Worm (Caenorhabditis elegans) whole organism, L1 larva: ENCODE results near the gene F22B8.7.

Source experiments
- C16A3.4 ChIP-seq: fragments of 150-350 bp; optimal IDR thresholded peaks from 2 replicates; lab custom pipeline; 2014; ENCODE audit warnings: missing biosample characterization, missing genetic modification characterization
- C34B4.2 ChIP-seq: sonication (generic microtip); optimal IDR thresholded peaks from 2 replicates; lab custom pipeline; 2017; ENCODE audit warnings: mild to moderate bottlenecking, missing genetic modification characterization, missing compliant biosample characterization
- F16B12.6 ChIP-seq: fragments of 150-350 bp; optimal IDR thresholded peaks from 2 replicates; lab custom pipeline; 2014; ENCODE audit warnings: missing biosample characterization, missing genetic modification characterization
- aha-1 ChIP-seq: fragments of 150-350 bp; optimal IDR thresholded peaks from 2 replicates; lab custom pipeline; 2014; ENCODE audit warnings: missing biosample characterization, missing genetic modification characterization
- ceh-63 ChIP-seq: fragments of 200-800 bp; sonication (Bioruptor generic); optimal IDR thresholded peaks from 2 replicates; lab custom pipeline; 2018; ENCODE audit warnings: mild to moderate bottlenecking, missing genetic modification characterization, missing compliant biosample characterization
- ceh-88 ChIP-seq: fragments of 200-800 bp; sonication (Bioruptor generic); IDR thresholded peaks from 2 replicates; pipeline ENCODE4 v1.3.6; 2022; ENCODE audit warnings: missing genetic modification characterization, missing compliant biosample characterization
- ces-1 ChIP-seq: fragments of 150-350 bp; optimal IDR thresholded peaks from 2 replicates; lab custom pipeline; 2014; ENCODE audit warnings: missing biosample characterization, missing genetic modification reagents, missing genetic modification characterization
- efl-1 ChIP-seq, 4 experiments: fragments of 150-350 bp; optimal IDR thresholded peaks in 3 of 4; peaks in 1 of 4; 1 replicate in 1 of 4; 2 replicates in 3 of 4; lab custom pipeline; 2014; ENCODE audit warnings: missing biosample characterization in 2 of 4, missing genetic modification characterization in 2 of 4, missing genetic modification reagents in 2 of 4
- efl-3 ChIP-seq: fragments of 200-800 bp; sonication (Bioruptor generic); optimal IDR thresholded peaks from 2 replicates; lab custom pipeline; 2018; ENCODE audit warnings: mild to moderate bottlenecking, missing genetic modification characterization, missing compliant biosample characterization
- elt-2 ChIP-seq: sonication (generic microtip); optimal IDR thresholded peaks from 2 replicates; lab custom pipeline; 2016; ENCODE audit warnings: missing genetic modification characterization, mild to moderate bottlenecking, inconsistent platforms, missing compliant biosample characterization, missing genetic modification reagents
- fkh-4 ChIP-seq: sonication (generic microtip); optimal IDR thresholded peaks from 2 replicates; lab custom pipeline; 2016; ENCODE audit warnings: missing compliant biosample characterization, missing genetic modification characterization, borderline replicate concordance
- fkh-8 ChIP-seq: sonication (generic microtip); optimal IDR thresholded peaks from 2 replicates; lab custom pipeline; 2016; ENCODE audit warnings: mild to moderate bottlenecking, missing genetic modification characterization, missing compliant biosample characterization
- fos-1 ChIP-seq: fragments of 150-350 bp; optimal IDR thresholded peaks from 2 replicates; lab custom pipeline; 2014; ENCODE audit warnings: missing biosample characterization, missing genetic modification characterization
- hlh-17 ChIP-seq: fragments of 200-800 bp; sonication (Bioruptor generic); optimal IDR thresholded peaks from 2 replicates; lab custom pipeline; 2018; ENCODE audit warnings: missing genetic modification characterization, mild to moderate bottlenecking, missing compliant biosample characterization, moderate library complexity, borderline replicate concordance
- hlh-4 ChIP-seq: sonication (generic microtip); optimal IDR thresholded peaks from 2 replicates; lab custom pipeline; 2016; ENCODE audit warnings: mild to moderate bottlenecking, missing genetic modification characterization, missing compliant biosample characterization
- hpl-2 ChIP-seq: fragments of 150-350 bp; optimal IDR thresholded peaks from 2 replicates; lab custom pipeline; 2014; ENCODE audit warnings: missing biosample characterization, missing genetic modification reagents, missing genetic modification characterization
- irx-1 ChIP-seq: sonication (generic microtip); optimal IDR thresholded peaks from 2 replicates; lab custom pipeline; 2016; ENCODE audit warnings: missing genetic modification characterization, missing compliant biosample characterization
- jun-1 ChIP-seq: fragments of 150-350 bp; optimal IDR thresholded peaks from 2 replicates; lab custom pipeline; 2014; ENCODE audit warnings: missing biosample characterization, missing genetic modification reagents, missing genetic modification characterization
- lin-13 ChIP-seq: fragments of 150-350 bp; optimal IDR thresholded peaks from 2 replicates; lab custom pipeline; 2014; ENCODE audit warnings: missing biosample characterization, missing genetic modification reagents, missing genetic modification characterization
- lin-35 ChIP-seq, 2 experiments: fragments of 150-350 bp; optimal IDR thresholded peaks; 2 replicates each; lab custom pipeline; 2014; ENCODE audit warnings: missing biosample characterization in 2 of 2, missing genetic modification characterization in 2 of 2, missing genetic modification reagents in 2 of 2
- mdl-1 ChIP-seq, 2 experiments: fragments of 150-350 bp; optimal IDR thresholded peaks; 2 replicates each; lab custom pipeline; 2014 to 2017; ENCODE audit warnings: missing biosample characterization in 2 of 2, missing genetic modification characterization in 2 of 2, inconsistent platforms in 1 of 2
- mep-1 ChIP-seq: fragments of 150-350 bp; optimal IDR thresholded peaks from 2 replicates; lab custom pipeline; 2014; ENCODE audit warnings: missing biosample characterization, missing genetic modification characterization
- nhr-12 ChIP-seq: sonication (generic microtip); optimal IDR thresholded peaks from 2 replicates; lab custom pipeline; 2017; ENCODE audit warnings: missing biosample characterization, missing genetic modification characterization
- nhr-20 ChIP-seq: sonication (generic microtip); optimal IDR thresholded peaks from 2 replicates; lab custom pipeline; 2016; ENCODE audit warnings: mild to moderate bottlenecking, missing genetic modification characterization, missing compliant biosample characterization
- nhr-237 ChIP-seq: fragments of 150-350 bp; optimal IDR thresholded peaks from 2 replicates; lab custom pipeline; 2014; ENCODE audit warnings: missing biosample characterization, missing genetic modification characterization
- nhr-28 ChIP-seq: fragments of 150-350 bp; optimal IDR thresholded peaks from 2 replicates; lab custom pipeline; 2014; ENCODE audit warnings: missing biosample characterization, missing genetic modification characterization
- nhr-47 ChIP-seq: sonication (generic microtip); optimal IDR thresholded peaks from 2 replicates; lab custom pipeline; 2016; ENCODE audit warnings: mild to moderate bottlenecking, missing genetic modification characterization, moderate library complexity, missing compliant biosample characterization
- nhr-71 ChIP-seq: sonication (generic microtip); optimal IDR thresholded peaks from 2 replicates; lab custom pipeline; 2016; ENCODE audit warnings: mild to moderate bottlenecking, missing genetic modification characterization, moderate library complexity, missing compliant biosample characterization
- nhr-84 ChIP-seq: sonication (generic microtip); optimal IDR thresholded peaks from 2 replicates; lab custom pipeline; 2017; ENCODE audit warnings: missing biosample characterization, missing genetic modification characterization
- skn-1 ChIP-seq: fragments of 150-350 bp; optimal IDR thresholded peaks from 2 replicates; lab custom pipeline; 2014; ENCODE audit warnings: missing biosample characterization, missing genetic modification characterization
- snpc-4 ChIP-seq: fragments of 150-350 bp; optimal IDR thresholded peaks from 2 replicates; lab custom pipeline; 2014; ENCODE audit warnings: missing biosample characterization, missing genetic modification characterization
- snu-23 ChIP-seq: sonication (generic microtip); optimal IDR thresholded peaks from 2 replicates; lab custom pipeline; 2016; ENCODE audit warnings: missing genetic modification characterization, missing compliant biosample characterization
- sox-4 ChIP-seq: sonication (generic microtip); optimal IDR thresholded peaks from 2 replicates; lab custom pipeline; 2016; ENCODE audit warnings: missing genetic modification characterization, missing compliant biosample characterization
- sup-37 ChIP-seq: fragments of 200-800 bp; sonication (Bioruptor generic); optimal IDR thresholded peaks from 2 replicates; lab custom pipeline; 2018; ENCODE audit warnings: mild to moderate bottlenecking, missing genetic modification characterization, missing compliant biosample characterization
- tbx-2 ChIP-seq: sonication (generic microtip); optimal IDR thresholded peaks from 2 replicates; lab custom pipeline; 2016; ENCODE audit warnings: missing genetic modification characterization, missing compliant biosample characterization
- tlp-1 ChIP-seq: fragments of 150-350 bp; optimal IDR thresholded peaks from 2 replicates; lab custom pipeline; 2014; ENCODE audit warnings: missing biosample characterization, missing genetic modification characterization
- unc-130 ChIP-seq: fragments of 150-350 bp; optimal IDR thresholded peaks from 2 replicates; lab custom pipeline; 2017; ENCODE audit warnings: missing biosample characterization, missing genetic modification characterization, inconsistent platforms
- unc-30 ChIP-seq: sonication (generic microtip); optimal IDR thresholded peaks from 2 replicates; lab custom pipeline; 2017; ENCODE audit warnings: missing biosample characterization, missing genetic modification characterization
- unc-62 ChIP-seq: fragments of 150-350 bp; optimal IDR thresholded peaks from 2 replicates; lab custom pipeline; 2014; ENCODE audit warnings: missing biosample characterization, missing genetic modification reagents, missing genetic modification characterization
- xbp-1 ChIP-seq: sonication (generic microtip); optimal IDR thresholded peaks from 2 replicates; lab custom pipeline; 2016; ENCODE audit warnings: missing genetic modification characterization, missing compliant biosample characterization
- zag-1 ChIP-seq: fragments of 150-350 bp; optimal IDR thresholded peaks from 2 replicates; lab custom pipeline; 2014; ENCODE audit warnings: missing biosample characterization, missing genetic modification characterization
- zip-4 ChIP-seq: fragments of 200-800 bp; sonication (Bioruptor generic); optimal IDR thresholded peaks from 2 replicates; lab custom pipeline; 2018; ENCODE audit warnings: mild to moderate bottlenecking, missing genetic modification characterization, moderate library complexity, missing compliant biosample characterization
- ztf-4 ChIP-seq: fragments of 150-350 bp; optimal IDR thresholded peaks from 2 replicates; lab custom pipeline; 2014; ENCODE audit warnings: missing biosample characterization, missing genetic modification characterization

F22B8.7 gene

DNA sequence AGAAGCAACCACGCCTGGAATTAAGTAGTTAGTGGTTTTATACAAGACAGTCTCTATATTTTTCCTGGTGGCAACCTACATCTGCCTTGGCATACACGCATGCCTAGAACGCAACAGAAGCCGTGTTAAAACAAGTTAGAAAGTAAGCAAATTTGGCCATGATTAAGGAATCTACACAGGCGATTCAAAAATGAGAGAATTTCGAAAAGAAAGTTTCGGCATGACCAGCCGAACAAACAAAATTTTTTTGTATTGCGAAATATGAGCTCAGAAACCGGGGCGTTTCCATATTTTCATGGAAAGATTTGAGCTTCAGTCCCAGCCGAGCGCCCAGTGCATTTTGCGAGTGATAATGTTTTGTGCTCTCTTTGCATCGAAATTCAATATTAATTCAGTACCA, 34.2 kb upstream of the F22B8.7 start, which contains the start of gene F14H3.15:
Gene F14H3.15, minus strand, starts transcription at position 101 of the 400 bp plus-strand sequence.
- TF ChIP-seq lin-35 (GFP tag; optimal IDR thresholded peaks at IDR 0.05; lab: Kevin White, UChicago) (no peak), snpc-4 (tag; lab: Kevin White, UChicago) (no peak), nhr-47 (tag; lab: Kevin White, UChicago) (no peak), nhr-12 (no peak), ceh-63 (GFP tag; lab: Kevin White, UChicago) (no peak), sox-4 (tag; lab: Kevin White, UChicago) (no peak), fkh-4 (no peak), zag-1 (tag; lab: Kevin White, UChicago) (no peak), lin-13 (GFP tag; lab: Kevin White, UChicago) (no peak), unc-30 (tag; lab: Kevin White, UChicago) (no peak), unc-130 (no peak), sup-37 (GFP tag; lab: Kevin White, UChicago) (no peak), nhr-20 (tag; lab: Kevin White, UChicago) (no peak), efl-1 (optimal IDR thresholded peaks at IDR 0.05; lab: Kevin White, UChicago) (no peak), efl-1 (GFP tag; optimal IDR thresholded peaks at IDR 0.05 in 1 of 2; lab: Kevin White, UChicago) (no peak), hlh-4 (tag; lab: Kevin White, UChicago) (no peak), hpl-2 (GFP tag; lab: Kevin White, UChicago) (no peak), mep-1 (no peak), F16B12.6 (tag; lab: Kevin White, UChicago) (no peak)

DNA sequence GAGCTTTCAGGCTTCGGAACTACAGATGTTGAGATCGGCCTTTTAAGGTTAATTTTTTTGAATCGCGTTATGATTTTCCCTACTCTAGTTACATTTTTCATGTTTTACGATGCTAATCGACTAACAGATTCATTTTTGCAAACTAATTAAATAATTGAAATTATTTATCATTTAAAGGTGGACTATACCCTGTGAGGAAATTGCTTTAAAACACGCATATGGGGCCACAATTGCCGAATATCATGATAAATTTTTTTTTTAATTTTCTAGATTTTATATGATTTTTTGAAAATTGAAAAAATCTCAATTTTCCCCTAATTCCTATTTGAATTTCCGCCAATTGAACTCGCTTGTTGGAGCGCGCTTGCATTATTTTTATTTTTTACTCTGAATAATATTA, 32.4 kb upstream of the F22B8.7 start, which contains the start of gene fbxa-100:
Gene fbxa-100, minus strand, starts transcription at position 101 of the 400 bp plus-strand sequence.
- TF ChIP-seq fos-1 (tag; lab: Kevin White, UChicago) (no peak), tbx-2 (no peak), irx-1 (tag; lab: Kevin White, UChicago) (no peak), snu-23 (GFP tag; lab: Kevin White, UChicago) (no peak), aha-1 (no peak), elt-2 (tag; lab: Kevin White, UChicago) (no peak), nhr-28 (no peak), ceh-88 (GFP tag; lab: Robert Waterston, UW) (no peak), mdl-1 (tag; optimal IDR thresholded peaks at IDR 0.05; lab: Kevin White, UChicago) (no peak), mep-1 (no peak), tlp-1 (no peak), hlh-17 (GFP tag; lab: Kevin White, UChicago) (no peak), unc-30 (tag; lab: Kevin White, UChicago) (no peak), nhr-12 (no peak), ces-1 (no peak), efl-1 (optimal IDR thresholded peaks at IDR 0.05; lab: Kevin White, UChicago) (no peak), efl-1 (GFP tag; optimal IDR thresholded peaks at IDR 0.05 in 1 of 2; lab: Kevin White, UChicago) (no peak)

DNA sequence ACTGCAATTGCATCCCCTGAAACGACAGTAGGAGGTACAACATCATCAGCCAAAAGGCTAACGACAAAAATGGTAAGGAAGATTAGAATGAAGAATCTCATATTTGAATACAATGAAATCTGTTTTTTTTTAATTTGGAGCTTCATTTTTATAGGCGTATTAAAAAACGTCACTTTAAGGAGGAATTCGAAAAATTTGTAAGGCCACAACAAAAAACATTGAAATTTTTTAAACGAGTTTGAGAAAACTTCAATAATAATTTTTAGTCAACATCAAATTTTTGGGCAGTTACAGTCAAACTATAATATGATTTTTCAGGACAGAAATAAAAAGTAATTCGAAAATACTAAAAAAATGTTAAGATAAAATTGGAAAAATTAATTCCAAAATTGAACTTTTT, 31.6 kb upstream of the F22B8.7 start, which contains the start of gene F14H3.14:
Gene F14H3.14, minus strand, starts transcription at position 101 of the 400 bp plus-strand sequence.
- no peak for TF ChIP-seq xbp-1 (tag; lab: Kevin White, UChicago)
- no peak for TF ChIP-seq unc-62 (GFP tag; lab: Kevin White, UChicago)

DNA sequence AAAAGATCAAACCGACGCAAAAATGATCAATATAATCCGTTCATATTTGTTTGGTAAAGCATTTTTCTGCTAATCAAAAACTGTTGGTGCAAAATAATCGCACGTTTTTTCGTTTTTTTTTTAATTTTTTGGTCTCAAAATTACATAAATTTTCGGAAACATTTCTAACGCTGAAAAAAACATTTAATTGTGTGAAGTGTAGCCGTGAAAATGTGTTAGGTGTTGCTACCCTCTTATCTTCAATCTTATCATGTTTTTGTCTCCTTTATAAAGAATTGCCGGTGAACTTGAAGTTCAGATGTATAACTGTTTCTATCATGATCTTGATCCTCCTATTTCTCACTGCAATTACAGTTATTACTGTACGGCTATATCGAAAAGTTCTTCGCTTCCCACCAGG, 25.4 kb upstream of the F22B8.7 start, which contains the start of gene cyp-35D1:
Gene cyp-35D1, plus strand, starts transcription at position 301 of the 400 bp plus-strand sequence.
- TF ChIP-seq zag-1 (tag; lab: Kevin White, UChicago) = no peak
- no peak for TF ChIP-seq fkh-8 (tag; lab: Kevin White, UChicago)
- TF ChIP-seq unc-62 (GFP tag; lab: Kevin White, UChicago) = no peak
- no peak for TF ChIP-seq C34B4.2 (tag; lab: Kevin White, UChicago)
- no peak for TF ChIP-seq zip-4
- no peak for TF ChIP-seq C16A3.4 (tag; lab: Kevin White, UChicago)
- no peak for TF ChIP-seq snpc-4 (tag; lab: Kevin White, UChicago)
- TF ChIP-seq jun-1 = no peak
- no peak for TF ChIP-seq nhr-237 (tag; lab: Kevin White, UChicago)
- TF ChIP-seq ces-1 = no peak
- no peak for TF ChIP-seq ztf-4 (tag; lab: Kevin White, UChicago)
- no peak for TF ChIP-seq hlh-4 (tag; lab: Kevin White, UChicago)
- no peak for TF ChIP-seq tlp-1
- no peak for TF ChIP-seq nhr-71 (tag; lab: Kevin White, UChicago)
- no peak for TF ChIP-seq efl-3 (GFP tag; lab: Kevin White, UChicago)
- TF ChIP-seq nhr-84 = no peak
- no peak for TF ChIP-seq skn-1 (tag; lab: Kevin White, UChicago)
- no peak for TF ChIP-seq mep-1
- no peak for TF ChIP-seq lin-13 (GFP tag; lab: Kevin White, UChicago)
- no peak for TF ChIP-seq aha-1
